Fruit fly (Drosophila melanogaster) whole organism, embryonic: ENCODE results near the gene TRAM.

ENCODE experiments used
- Adf1 ChIP-seq: fragments of 200-800 bp; sonication (Bioruptor generic); IDR thresholded peaks from 2 replicates; pipeline ENCODE4 v1.3.6; 2022; ENCODE audit warnings: missing biosample characterization, missing genetic modification characterization
- BtbVII ChIP-seq: fragments of 200-800 bp; sonication (Bioruptor generic); optimal IDR thresholded peaks from 3 replicates; lab custom pipeline; 2017; ENCODE audit warnings: missing biosample characterization, mild to moderate bottlenecking, missing genetic modification characterization
- CG11093 ChIP-seq: fragments of 200-800 bp; sonication (Bioruptor generic); IDR thresholded peaks from 3 replicates; pipeline ENCODE4 v1.3.6; 2022; ENCODE audit warnings: missing biosample characterization, missing genetic modification characterization
- CG11247 ChIP-seq: fragments of 200-800 bp; sonication (Bioruptor generic); IDR thresholded peaks from 2 replicates; pipeline ENCODE4 v1.3.6; 2022; ENCODE audit warnings: missing biosample characterization, missing genetic modification characterization
- CG12071 ChIP-seq: fragments of 200-800 bp; sonication (Bioruptor generic); optimal IDR thresholded peaks from 3 replicates; lab custom pipeline; 2018; ENCODE audit warnings: missing biosample characterization, mild to moderate bottlenecking, missing genetic modification characterization
- CG12769 ChIP-seq: fragments of 200-800 bp; sonication (Bioruptor generic); optimal IDR thresholded peaks from 2 replicates; lab custom pipeline; 2019; ENCODE audit warnings: missing biosample characterization, mild to moderate bottlenecking, missing genetic modification characterization, moderate library complexity
- CG12942 ChIP-seq: fragments of 200-800 bp; sonication (Bioruptor generic); optimal IDR thresholded peaks from 3 replicates; lab custom pipeline; 2016; ENCODE audit warnings: missing biosample characterization, missing genetic modification characterization
- CG17361 ChIP-seq: fragments of 200-800 bp; sonication (Bioruptor generic); IDR thresholded peaks from 3 replicates; pipeline ENCODE4 v1.3.6; 2022; ENCODE audit warnings: missing biosample characterization, missing genetic modification characterization
- CG18476 ChIP-seq: fragments of 200-800 bp; sonication (Bioruptor generic); optimal IDR thresholded peaks from 2 replicates; lab custom pipeline; 2016; ENCODE audit warnings: missing biosample characterization, mild to moderate bottlenecking, missing genetic modification characterization
- CG18599 ChIP-seq: fragments of 200-800 bp; sonication (Bioruptor generic); optimal IDR thresholded peaks from 3 replicates; lab custom pipeline; 2017; ENCODE audit warnings: missing biosample characterization, missing genetic modification characterization, mild to moderate bottlenecking, moderate library complexity, missing genetic modification reagents
- CG2129 ChIP-seq: fragments of 200-800 bp; sonication (Bioruptor generic); IDR thresholded peaks from 2 replicates; pipeline ENCODE4 v1.3.6; 2022; ENCODE audit warnings: missing biosample characterization, missing genetic modification characterization; ENCODE audit not compliant: partially characterized antibody
- CG2202 ChIP-seq: fragments of 200-800 bp; sonication (Bioruptor generic); optimal IDR thresholded peaks from 2 replicates; lab custom pipeline; 2018; ENCODE audit warnings: missing biosample characterization, mild to moderate bottlenecking, missing genetic modification characterization
- CG2678 ChIP-seq: fragments of 200-800 bp; sonication (Bioruptor generic); optimal IDR thresholded peaks from 3 replicates; lab custom pipeline; 2019; ENCODE audit warnings: missing biosample characterization, mild to moderate bottlenecking, missing genetic modification characterization, moderate library complexity
- CG32532 ChIP-seq: fragments of 200-800 bp; sonication (Bioruptor generic); IDR thresholded peaks from 2 replicates; pipeline ENCODE4 v1.3.6; 2022; ENCODE audit warnings: missing biosample characterization, missing genetic modification characterization
- CG3847 ChIP-seq: fragments of 200-800 bp; sonication (Bioruptor generic); IDR thresholded peaks from 2 replicates; pipeline ENCODE4 v1.3.6; 2022; ENCODE audit warnings: missing biosample characterization, missing genetic modification characterization
- CG5245 ChIP-seq: fragments of 200-800 bp; sonication (Bioruptor generic); optimal IDR thresholded peaks from 3 replicates; lab custom pipeline; 2016; ENCODE audit warnings: missing biosample characterization, missing genetic modification characterization
- CG7987 ChIP-seq: fragments of 200-800 bp; sonication (Bioruptor generic); optimal IDR thresholded peaks from 2 replicates; lab custom pipeline; 2018; ENCODE audit warnings: missing biosample characterization, mild to moderate bottlenecking, missing genetic modification characterization, moderate library complexity
- CG8089 ChIP-seq: fragments of 200-800 bp; sonication (Bioruptor generic); optimal IDR thresholded peaks from 3 replicates; lab custom pipeline; 2016; ENCODE audit warnings: missing biosample characterization, missing genetic modification characterization
- CG9437 ChIP-seq: fragments of 200-800 bp; sonication (Bioruptor generic); optimal IDR thresholded peaks from 2 replicates; lab custom pipeline; 2018; ENCODE audit warnings: missing biosample characterization, mild to moderate bottlenecking, missing genetic modification characterization
- CG9797 ChIP-seq: fragments of 200-800 bp; sonication (Bioruptor generic); optimal IDR thresholded peaks from 3 replicates; lab custom pipeline; 2018; ENCODE audit warnings: missing biosample characterization, mild to moderate bottlenecking, missing genetic modification characterization
- CG9817 ChIP-seq: fragments of 200-800 bp; sonication (Bioruptor generic); optimal IDR thresholded peaks from 2 replicates; lab custom pipeline; 2018; ENCODE audit warnings: missing biosample characterization, mild to moderate bottlenecking, missing genetic modification characterization, moderate library complexity
- CG9932 ChIP-seq: fragments of 200-800 bp; sonication (Bioruptor generic); IDR thresholded peaks from 2 replicates; pipeline ENCODE4 v1.3.6; 2022; ENCODE audit warnings: missing biosample characterization, missing genetic modification characterization
- Dll ChIP-seq: fragments of 200-800 bp; sonication (Bioruptor generic); IDR thresholded peaks from 4 replicates; pipeline ENCODE4 v1.3.6; 2022; ENCODE audit warnings: missing biosample characterization, missing genetic modification characterization; ENCODE audit not compliant: partially characterized antibody
- Ets65A ChIP-seq: fragments of 200-800 bp; sonication (Bioruptor generic); peaks from one replicate; lab custom pipeline; 2016; ENCODE audit warnings: missing biosample characterization, missing genetic modification characterization
- HLH4C ChIP-seq: fragments of 200-800 bp; sonication (Bioruptor generic); IDR thresholded peaks from 3 replicates; pipeline ENCODE4 v1.3.6; 2022; ENCODE audit warnings: missing biosample characterization, missing genetic modification characterization; ENCODE audit not compliant: partially characterized antibody
- Hr3 ChIP-seq: fragments of 200-800 bp; sonication (Bioruptor generic); optimal IDR thresholded peaks from 3 replicates; lab custom pipeline; 2016; ENCODE audit warnings: missing biosample characterization, missing genetic modification characterization
- MBD-R2 ChIP-seq: fragments of 200-800 bp; sonication (Bioruptor generic); IDR thresholded peaks from 2 replicates; pipeline ENCODE4 v1.3.6; 2022; ENCODE audit warnings: missing biosample characterization, missing genetic modification characterization
- Med ChIP-seq: fragments of 200-800 bp; sonication (Bioruptor generic); peaks from one replicate; lab custom pipeline; 2016; ENCODE audit warnings: missing biosample characterization, missing genetic modification characterization, mild to moderate bottlenecking, inconsistent platforms, moderate library complexity
- NK7.1 ChIP-seq: fragments of 200-800 bp; sonication (Bioruptor generic); optimal IDR thresholded peaks from 3 replicates; lab custom pipeline; 2016; ENCODE audit warnings: missing biosample characterization, missing genetic modification characterization
- Ravus ChIP-seq: fragments of 200-800 bp; sonication (Bioruptor generic); IDR thresholded peaks from 2 replicates; pipeline ENCODE4 v1.3.6; 2022; ENCODE audit warnings: missing biosample characterization, missing genetic modification characterization
- Six4 ChIP-seq: fragments of 200-800 bp; sonication (Bioruptor generic); optimal IDR thresholded peaks from 2 replicates; lab custom pipeline; 2016; ENCODE audit warnings: missing biosample characterization, missing genetic modification characterization
- al ChIP-seq: fragments of 200-800 bp; sonication (Bioruptor generic); IDR thresholded peaks from 2 replicates; pipeline ENCODE4 v1.3.6; 2022; ENCODE audit warnings: missing biosample characterization, missing genetic modification characterization
- az2 ChIP-seq: fragments of 200-800 bp; sonication (Bioruptor generic); optimal IDR thresholded peaks from 3 replicates; lab custom pipeline; 2016; ENCODE audit warnings: missing biosample characterization, missing genetic modification characterization
- crp ChIP-seq, 2 experiments: fragments of 200-800 bp; sonication (Bioruptor generic); optimal IDR thresholded peaks; 2 replicates in 1 of 2; 3 replicates in 1 of 2; lab custom pipeline; 2017; ENCODE audit warnings: missing biosample characterization in 2 of 2, missing genetic modification characterization in 2 of 2, mild to moderate bottlenecking in 1 of 2, moderate library complexity in 1 of 2
- dysf ChIP-seq: fragments of 200-800 bp; sonication (Bioruptor generic); IDR thresholded peaks from 3 replicates; pipeline ENCODE4 v1.3.6; 2022; ENCODE audit warnings: missing biosample characterization, missing genetic modification characterization
- fu2 ChIP-seq: fragments of 200-800 bp; sonication (Bioruptor generic); optimal IDR thresholded peaks from 2 replicates; lab custom pipeline; 2016; ENCODE audit warnings: missing biosample characterization, missing genetic modification characterization
- hkb ChIP-seq, 2 experiments: fragments of 200-800 bp in 1 of 2; fragments of >200 bp in 1 of 2; sonication (Bioruptor generic) in 1 of 2; IDR thresholded peaks in 1 of 2; optimal IDR thresholded peaks in 1 of 2; 2 replicates each; pipeline versions ENCODE4 v1.3.6 to Lab custom; 2017 to 2022; ENCODE audit warnings: missing biosample characterization in 1 of 2, missing genetic modification characterization in 1 of 2
- klu ChIP-seq: fragments of 200-800 bp; sonication (Bioruptor generic); IDR thresholded peaks from 2 replicates; pipeline ENCODE4 v1.3.6; 2022; ENCODE audit warnings: missing biosample characterization, missing genetic modification characterization
- lab ChIP-seq: fragments of 200-800 bp; sonication (Bioruptor generic); optimal IDR thresholded peaks from 3 replicates; lab custom pipeline; 2017; ENCODE audit warnings: missing biosample characterization, missing genetic modification characterization, mild to moderate bottlenecking, moderate library complexity, missing genetic modification reagents
- lbe ChIP-seq: fragments of 200-800 bp; sonication (Bioruptor generic); optimal IDR thresholded peaks from 2 replicates; lab custom pipeline; 2016; ENCODE audit warnings: missing biosample characterization, mild to moderate bottlenecking, missing genetic modification characterization
- mld ChIP-seq: fragments of 200-800 bp; sonication (Bioruptor generic); IDR thresholded peaks from 3 replicates; pipeline ENCODE4 v1.3.6; 2022; ENCODE audit warnings: missing biosample characterization, missing genetic modification characterization; ENCODE audit not compliant: partially characterized antibody
- pb ChIP-seq: fragments of 200-800 bp; sonication (Bioruptor generic); optimal IDR thresholded peaks from 3 replicates; lab custom pipeline; 2016; ENCODE audit warnings: missing biosample characterization, missing genetic modification characterization
- pros ChIP-seq: fragments of 200-800 bp; sonication (Bioruptor generic); optimal IDR thresholded peaks from 3 replicates; lab custom pipeline; 2019; ENCODE audit warnings: missing biosample characterization, mild to moderate bottlenecking, missing genetic modification characterization, moderate library complexity
- row ChIP-seq: fragments of 200-800 bp; sonication (Bioruptor generic); IDR thresholded peaks from 3 replicates; pipeline ENCODE4 v1.3.6; 2022; ENCODE audit warnings: missing biosample characterization, missing genetic modification characterization
- schlank ChIP-seq: fragments of 200-800 bp; sonication (Bioruptor generic); optimal IDR thresholded peaks from 2 replicates; lab custom pipeline; 2018; ENCODE audit warnings: missing biosample characterization, mild to moderate bottlenecking, missing genetic modification characterization
- sisA ChIP-seq: fragments of 200-800 bp; sonication (Bioruptor generic); IDR thresholded peaks from 2 replicates; pipeline ENCODE4 v1.3.6; 2022; ENCODE audit warnings: missing biosample characterization, missing genetic modification characterization
- stwl ChIP-seq: fragments of 200-800 bp; sonication (Bioruptor generic); optimal IDR thresholded peaks from 3 replicates; lab custom pipeline; 2018; ENCODE audit warnings: missing biosample characterization, mild to moderate bottlenecking, missing genetic modification characterization, moderate library complexity
- trh ChIP-seq: fragments of 200-800 bp; sonication (Bioruptor generic); optimal IDR thresholded peaks from 2 replicates; lab custom pipeline; 2016; ENCODE audit warnings: missing biosample characterization, missing genetic modification characterization
- ttk ChIP-seq: fragments of 200-800 bp; sonication (Bioruptor generic); IDR thresholded peaks from 2 replicates; pipeline ENCODE4 v2.1.2; 2022; ENCODE audit warnings: missing biosample characterization, missing genetic modification characterization
- usp ChIP-seq: fragments of >200 bp; optimal IDR thresholded peaks from 2 replicates; lab custom pipeline; 2017; ENCODE audit warnings: missing biosample characterization, missing genetic modification characterization

TRAM gene

dm6 chrX:953807-954206 is 18.8 kb downstream of the TRAM start (continued):
- TF ChIP-seq al (GFP tag; lab: Robert Waterston, UW) (no peak), row (peak; percentile 32; the same call in 2 of the 3 replicates), CG7987 (no peak), Ets65A (GFP tag; lab: Kevin White, UChicago) (peak; percentile 76), hkb (optimal IDR thresholded peaks at IDR 0.05; lab: Kevin White, UChicago) (no peak), hkb (GFP tag; IDR thresholded peaks at IDR 0.05; lab: Robert Waterston, UW) (0 out of 2 replicates have a peak, but pooled peaks have one; percentile 22), stwl (tag; lab: Kevin White, UChicago) (no peak), CG12769 (tag; lab: Kevin White, UChicago) (peak; percentile 5), CG8089 (GFP tag; lab: Kevin White, UChicago) (no peak), CG2202 (no peak), lab (GFP tag; lab: Kevin White, UChicago) (peak; percentile 10), az2 (GFP tag; lab: Kevin White, UChicago) (no peak), ttk (peak; percentile 20; the same call in 1 of the 2 replicates), CG12942 (no peak), klu (GFP tag; lab: Robert Waterston, UW) (no peak), BtbVII (GFP tag; lab: Kevin White, UChicago) (no peak), CG18599 (peak; percentile 33), dysf (GFP tag; lab: Robert Waterston, UW) (0 out of 3 replicates have a peak, but pooled peaks have one; percentile 33), CG32532 (GFP tag; lab: Robert Waterston, UW) (peak; percentile 44; the same call in 1 of the 2 replicates), crp (GFP tag; optimal IDR thresholded peaks at IDR 0.05; lab: Kevin White, UChicago) (no peak), CG2678 (tag; lab: Kevin White, UChicago) (peak; percentile 3), fu2 (GFP tag; lab: Kevin White, UChicago) (no peak), Med (GFP tag; lab: Kevin White, UChicago) (peak; percentile 77), Six4 (GFP tag; lab: Kevin White, UChicago) (no peak), CG9932 (GFP tag; lab: Robert Waterston, UW) (no peak), CG11093 (no peak), CG17361 (GFP tag; lab: Robert Waterston, UW) (no peak)

DNA sequence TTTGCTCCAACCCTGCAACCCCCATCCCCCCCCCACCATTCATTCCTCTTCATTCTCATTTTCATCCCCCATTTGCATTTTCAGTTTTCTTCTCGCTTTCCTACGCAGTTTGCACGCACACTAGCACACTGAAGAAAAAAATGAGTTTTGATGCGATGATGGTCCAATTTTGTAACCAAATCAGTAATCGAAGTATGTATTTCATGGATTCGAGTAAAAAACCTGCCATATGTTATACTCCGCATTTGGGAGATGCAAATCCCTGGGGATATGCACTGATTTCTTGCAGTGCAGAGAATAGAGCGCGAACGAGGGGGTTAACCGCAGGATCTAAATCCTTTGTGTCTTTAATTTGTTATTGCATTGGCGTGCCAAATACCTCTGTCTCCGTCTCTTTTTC is 20.8 kb downstream of the TRAM start:
- TF ChIP-seq trh (GFP tag; lab: Kevin White, UChicago) (no peak), Ravus (GFP tag; lab: Robert Waterston, UW) (no peak; the same call in 1 of the 2 replicates), MBD-R2 (GFP tag; lab: Robert Waterston, UW) (peak; percentile 20; the same call in 1 of the 2 replicates), pros (no peak), CG3847 (GFP tag; lab: Robert Waterston, UW) (peak; percentile 48; the same call in 1 of the 2 replicates), fu2 (GFP tag; lab: Kevin White, UChicago) (peak; percentile 26), NK7.1 (GFP tag; lab: Kevin White, UChicago) (peak; percentile 22), CG7987 (no peak), CG12942 (peak; percentile 42), CG9797 (GFP tag; lab: Kevin White, UChicago) (no peak), Hr3 (GFP tag; lab: Kevin White, UChicago) (peak; percentile 40), mld (GFP tag; lab: Robert Waterston, UW) (no peak), CG9817 (tag; lab: Kevin White, UChicago) (peak; percentile 44), CG5245 (GFP tag; lab: Kevin White, UChicago) (peak; percentile 29), CG2129 (GFP tag; lab: Robert Waterston, UW) (no peak), sisA (GFP tag; lab: Robert Waterston, UW) (peak; percentile 75), pb (GFP tag; lab: Kevin White, UChicago) (peak; percentile 62), CG18599 (peak; percentile 81), HLH4C (GFP tag; lab: Robert Waterston, UW) (no peak), CG9437 (GFP tag; lab: Kevin White, UChicago) (no peak), CG18476 (no peak), Adf1 (no peak), schlank (tag; lab: Kevin White, UChicago) (peak; percentile 11), usp (GFP tag; lab: Kevin White, UChicago) (no peak), CG12071 (GFP tag; lab: Kevin White, UChicago) (peak; percentile 75), CG11247 (GFP tag; lab: Robert Waterston, UW) (peak; percentile 43; the same call in 1 of the 2 replicates), lbe (no peak), Dll (GFP tag; lab: Robert Waterston, UW) (no peak)
